Worm (Caenorhabditis elegans): ENCODE results near the gene kcc-1.
"Not testable (repeated sequence)": the region's sequence is repeated elsewhere in the genome, so short reads cannot be mapped to it uniquely, and the experiment has no call there.

DNA sequence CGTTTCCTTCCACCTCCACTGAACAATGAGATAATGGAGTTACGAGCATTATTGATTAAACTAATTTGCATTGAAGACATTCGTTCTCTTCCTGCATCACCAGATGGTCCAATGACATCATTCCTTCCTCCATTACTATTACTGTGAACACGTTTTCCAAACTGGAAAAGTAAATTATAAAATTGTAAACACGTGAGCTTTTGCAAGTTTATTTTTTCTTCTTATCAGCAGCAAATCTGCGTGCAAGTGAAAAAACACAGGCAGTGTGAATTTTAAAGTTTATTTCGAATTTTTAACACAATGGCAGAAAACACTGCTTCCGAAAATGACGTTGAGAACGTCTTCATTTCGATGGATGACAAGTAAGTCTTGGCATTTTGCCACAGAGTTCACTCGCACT is 41.2 kb downstream of the kcc-1 start, which contains the start of gene D2024.1:
- TF ChIP-seq ama-1 (optimal IDR thresholded peaks at IDR 0.05); nhr-11 (tag; optimal IDR thresholded peaks at IDR 0.05); nhr-237 (tag; optimal IDR thresholded peaks at IDR 0.05); pha-4 (GFP tag; IDR thresholded peaks at IDR 0.05); pha-4 (tag; optimal IDR thresholded peaks at IDR 0.05); ceh-62 (tag; optimal IDR thresholded peaks at IDR 0.05); ztf-11 (tag; optimal IDR thresholded peaks at IDR 0.05); F10B5.3 (tag; optimal IDR thresholded peaks at IDR 0.05): not testable (repeated sequence)

Measured in whole organism, L4 larva.